Worm (Caenorhabditis elegans) whole organism, young adult: ENCODE data around the gene nlp-50.

Experiments used
- B0019.2 ChIP-seq: fragments of 200-800 bp; sonication (Bioruptor generic); conservative IDR thresholded peaks from 2 replicates; pipeline ENCODE4 v1.3.6; 2022; ENCODE audit warnings: missing genetic modification reagents, missing genetic modification characterization, missing compliant biosample characterization
- D2030.7 ChIP-seq: fragments of 200-800 bp; sonication (Bioruptor generic); IDR thresholded peaks from 2 replicates; pipeline ENCODE4 v1.3.6; 2022; ENCODE audit warnings: missing genetic modification reagents, missing genetic modification characterization, missing compliant biosample characterization
- F22D6.2 ChIP-seq: sonication (generic microtip); optimal IDR thresholded peaks from 2 replicates; lab custom pipeline; 2016; ENCODE audit warnings: mild to moderate bottlenecking, missing genetic modification characterization, missing compliant biosample characterization
- F37B4.10 ChIP-seq: fragments of 200-800 bp; sonication (Bioruptor generic); IDR thresholded peaks from 2 replicates; pipeline ENCODE4 v1.3.6; 2022; ENCODE audit warnings: missing genetic modification characterization, missing compliant biosample characterization
- F39B2.1 ChIP-seq: fragments of 200-800 bp; sonication (Bioruptor generic); IDR thresholded peaks from 2 replicates; pipeline ENCODE4 v1.3.6; 2022; ENCODE audit warnings: missing genetic modification reagents, missing genetic modification characterization, missing compliant biosample characterization
- F49E8.2 ChIP-seq: sonication (generic microtip); optimal IDR thresholded peaks from 3 replicates; lab custom pipeline; 2017; ENCODE audit warnings: missing genetic modification characterization, mild to moderate bottlenecking, missing compliant biosample characterization, antibody characterized with exemption, moderate library complexity; ENCODE audit not compliant: insufficient read depth
- F57A8.1 ChIP-seq: fragments of 200-800 bp; sonication (Bioruptor generic); optimal IDR thresholded peaks from 2 replicates; lab custom pipeline; 2018; ENCODE audit warnings: mild to moderate bottlenecking, missing genetic modification characterization, moderate library complexity, missing compliant biosample characterization
- K12H6.12 ChIP-seq: fragments of 200-800 bp; sonication (Bioruptor generic); optimal IDR thresholded peaks from 2 replicates; lab custom pipeline; 2018; ENCODE audit warnings: mild to moderate bottlenecking, missing genetic modification characterization, missing compliant biosample characterization
- T07F8.4 ChIP-seq: sonication (generic microtip); optimal IDR thresholded peaks from 2 replicates; lab custom pipeline; 2016; ENCODE audit warnings: mild to moderate bottlenecking, missing genetic modification characterization, moderate library complexity, missing compliant biosample characterization
- Y53F4B.3 ChIP-seq: fragments of 200-800 bp; sonication (Bioruptor generic); IDR thresholded peaks from 2 replicates; pipeline ENCODE4 v1.3.6; 2022; ENCODE audit warnings: missing genetic modification reagents, missing genetic modification characterization, missing compliant biosample characterization
- Y56A3A.18 ChIP-seq: fragments of 200-800 bp; sonication (Bioruptor generic); IDR thresholded peaks from 2 replicates; pipeline ENCODE4 v1.3.6; 2022; ENCODE audit warnings: missing genetic modification reagents, missing genetic modification characterization, missing compliant biosample characterization
- Y67H2A.10 ChIP-seq: fragments of 200-800 bp; sonication (Bioruptor generic); conservative IDR thresholded peaks from 2 replicates; pipeline ENCODE4 v1.3.6; 2022; ENCODE audit warnings: missing genetic modification reagents, missing genetic modification characterization, missing compliant biosample characterization
- Y95B8A.8 ChIP-seq: fragments of 200-800 bp; sonication (Bioruptor generic); IDR thresholded peaks from 2 replicates; pipeline ENCODE4 v1.3.6; 2022; ENCODE audit warnings: missing genetic modification reagents, missing genetic modification characterization, missing compliant biosample characterization
- ZK185.1 ChIP-seq: sonication (generic microtip); optimal IDR thresholded peaks from 2 replicates; lab custom pipeline; 2016; ENCODE audit warnings: mild to moderate bottlenecking, missing genetic modification characterization, missing compliant biosample characterization; ENCODE audit not compliant: poor library complexity, severe bottlenecking
- akir-1 ChIP-seq: fragments of 200-800 bp; sonication (Bioruptor generic); optimal IDR thresholded peaks from 2 replicates; lab custom pipeline; 2018; ENCODE audit warnings: mild to moderate bottlenecking, missing genetic modification characterization, moderate library complexity, missing compliant biosample characterization
- attf-3 ChIP-seq: fragments of 200-800 bp; sonication (Bioruptor generic); conservative IDR thresholded peaks from 2 replicates; pipeline ENCODE4 v1.3.6; 2022; ENCODE audit warnings: missing genetic modification reagents, missing genetic modification characterization, missing compliant biosample characterization
- cebp-2 ChIP-seq: fragments of 200-800 bp; sonication (Bioruptor generic); IDR thresholded peaks from 2 replicates; pipeline ENCODE4 v1.3.6; 2022; ENCODE audit warnings: missing genetic modification characterization, missing compliant biosample characterization
- ceh-100 ChIP-seq: fragments of 200-800 bp; sonication (Bioruptor generic); IDR thresholded peaks from 2 replicates; pipeline ENCODE4 v1.3.6; 2022; ENCODE audit warnings: missing genetic modification reagents, missing genetic modification characterization, missing compliant biosample characterization
- chd-7 ChIP-seq: sonication (generic microtip); optimal IDR thresholded peaks from 2 replicates; lab custom pipeline; 2016; ENCODE audit warnings: mild to moderate bottlenecking, missing genetic modification characterization, moderate library complexity, missing compliant biosample characterization
- die-1 ChIP-seq: sonication (generic microtip); optimal IDR thresholded peaks from 2 replicates; lab custom pipeline; 2016; ENCODE audit warnings: missing genotype, mild to moderate bottlenecking, missing genetic modification characterization, missing compliant biosample characterization
- dpff-1 ChIP-seq: sonication (generic microtip); optimal IDR thresholded peaks from 2 replicates; lab custom pipeline; 2017; ENCODE audit warnings: mild to moderate bottlenecking, missing genetic modification characterization, missing compliant biosample characterization
- ekl-4 ChIP-seq: fragments of 200-800 bp; sonication (Bioruptor generic); IDR thresholded peaks from 2 replicates; pipeline ENCODE4 v1.3.6; 2022; ENCODE audit warnings: missing genetic modification reagents, missing genetic modification characterization, missing compliant biosample characterization
- ets-4 ChIP-seq: fragments of 200-800 bp; sonication (Bioruptor generic); optimal IDR thresholded peaks from 2 replicates; lab custom pipeline; 2018; ENCODE audit warnings: mild to moderate bottlenecking, missing genetic modification characterization, missing compliant biosample characterization
- fkh-3 ChIP-seq: sonication (generic microtip); optimal IDR thresholded peaks from 2 replicates; lab custom pipeline; 2016; ENCODE audit warnings: mild to moderate bottlenecking, missing genetic modification characterization, missing compliant biosample characterization
- gei-17 ChIP-seq: fragments of 200-800 bp; sonication (Bioruptor generic); optimal IDR thresholded peaks from 2 replicates; lab custom pipeline; 2018; ENCODE audit warnings: mild to moderate bottlenecking, missing genetic modification characterization, missing compliant biosample characterization
- hmg-1.2 ChIP-seq: fragments of 200-800 bp; sonication (Bioruptor generic); IDR thresholded peaks from 2 replicates; pipeline ENCODE4 v1.3.6; 2022; ENCODE audit warnings: missing genetic modification reagents, missing genetic modification characterization, missing compliant biosample characterization
- lag-1 ChIP-seq: fragments of 200-800 bp; sonication (Bioruptor generic); IDR thresholded peaks from 2 replicates; pipeline ENCODE4 v1.3.6; 2022; ENCODE audit warnings: missing genetic modification reagents, missing genetic modification characterization, missing compliant biosample characterization
- lin-26 ChIP-seq: fragments of 200-800 bp; sonication (Bioruptor generic); IDR thresholded peaks from 2 replicates; pipeline ENCODE4 v1.3.6; 2022; ENCODE audit warnings: missing genetic modification reagents, missing genetic modification characterization, missing compliant biosample characterization
- lin-40 ChIP-seq: sonication (generic microtip); optimal IDR thresholded peaks from 2 replicates; lab custom pipeline; 2016; ENCODE audit warnings: missing genetic modification characterization, mild to moderate bottlenecking, missing compliant biosample characterization, missing genotype, missing genetic modification reagents
- lin-54 ChIP-seq: fragments of 200-800 bp; sonication (Bioruptor generic); optimal IDR thresholded peaks from 2 replicates; lab custom pipeline; 2018; ENCODE audit warnings: mild to moderate bottlenecking, missing genetic modification characterization, missing compliant biosample characterization
- lsy-27 ChIP-seq: sonication (generic microtip); optimal IDR thresholded peaks from 2 replicates; lab custom pipeline; 2017; ENCODE audit warnings: missing genetic modification characterization, mild to moderate bottlenecking, missing compliant biosample characterization, antibody characterized with exemption, missing genotype, borderline replicate concordance; ENCODE audit not compliant: insufficient read depth
- madf-3 ChIP-seq: fragments of 200-800 bp; sonication (Bioruptor generic); IDR thresholded peaks from 2 replicates; pipeline ENCODE4 v1.3.6; 2022; ENCODE audit warnings: missing genetic modification reagents, missing genetic modification characterization, missing compliant biosample characterization
- mxl-1 ChIP-seq: sonication (generic microtip); optimal IDR thresholded peaks from 2 replicates; lab custom pipeline; 2016; ENCODE audit warnings: missing genetic modification characterization, missing compliant biosample characterization
- nfya-1 ChIP-seq: sonication (generic microtip); optimal IDR thresholded peaks from 2 replicates; lab custom pipeline; 2017; ENCODE audit warnings: antibody characterized with exemption, missing compliant biosample characterization, missing genetic modification characterization, borderline replicate concordance; ENCODE audit not compliant: insufficient read depth
- nhr-179 ChIP-seq: sonication (generic microtip); optimal IDR thresholded peaks from 2 replicates; lab custom pipeline; 2016; ENCODE audit warnings: mild to moderate bottlenecking, missing genetic modification characterization, missing compliant biosample characterization
- nhr-90 ChIP-seq: sonication (generic microtip); optimal IDR thresholded peaks from 2 replicates; lab custom pipeline; 2016; ENCODE audit warnings: missing genotype, mild to moderate bottlenecking, missing genetic modification characterization, missing compliant biosample characterization
- pbrm-1 ChIP-seq: fragments of 200-800 bp; sonication (Bioruptor generic); IDR thresholded peaks from 2 replicates; pipeline ENCODE4 v1.3.6; 2022; ENCODE audit warnings: missing genetic modification reagents, missing genetic modification characterization, missing compliant biosample characterization
- rcor-1 ChIP-seq: fragments of 200-800 bp; sonication (Bioruptor generic); IDR thresholded peaks from 2 replicates; pipeline ENCODE4 v1.3.6; 2022; ENCODE audit warnings: missing genetic modification reagents, missing genetic modification characterization, missing compliant biosample characterization
- rec-8 ChIP-seq, 2 experiments: sonication (generic microtip); optimal IDR thresholded peaks; 2 replicates each; lab custom pipeline; 2016; ENCODE audit warnings: mild to moderate bottlenecking in 2 of 2, missing genetic modification characterization in 2 of 2, missing genetic modification reagents in 2 of 2, missing genotype in 2 of 2, missing biosample characterization in 1 of 2, missing compliant biosample characterization in 1 of 2, moderate library complexity in 1 of 2
- repo-1 ChIP-seq: sonication (generic microtip); optimal IDR thresholded peaks from 2 replicates; lab custom pipeline; 2017; ENCODE audit warnings: mild to moderate bottlenecking, missing genetic modification characterization, missing compliant biosample characterization
- snpc-1.3 ChIP-seq: sonication (generic microtip); optimal IDR thresholded peaks from 2 replicates; lab custom pipeline; 2017; ENCODE audit warnings: missing genetic modification characterization, mild to moderate bottlenecking, missing compliant biosample characterization, antibody characterized with exemption, moderate library complexity, missing genotype, missing genetic modification reagents; ENCODE audit not compliant: insufficient read depth
- snpc-3.4 ChIP-seq: sonication (generic microtip); optimal IDR thresholded peaks from 2 replicates; lab custom pipeline; 2017; ENCODE audit warnings: missing genetic modification characterization, mild to moderate bottlenecking, missing compliant biosample characterization, antibody characterized with exemption, moderate library complexity, missing genotype, missing genetic modification reagents
- ztf-18 ChIP-seq: sonication (generic microtip); optimal IDR thresholded peaks from 2 replicates; lab custom pipeline; 2016; ENCODE audit warnings: missing genotype, mild to moderate bottlenecking, missing genetic modification characterization, missing compliant biosample characterization
- ztf-3 ChIP-seq: fragments of 200-800 bp; sonication (Bioruptor generic); optimal IDR thresholded peaks from 2 replicates; lab custom pipeline; 2018; ENCODE audit warnings: mild to moderate bottlenecking, missing genetic modification characterization, missing compliant biosample characterization

Gene nlp-50

ce11 chrII:6729331-6729730, 35.5 kb upstream of the nlp-50 start, which contains the start of gene T14B4.8:
Gene T14B4.8 (minus strand): TSS chrII:6729390.
- TF ChIP-seq hmg-1.2 (GFP tag; lab: Robert Waterston, UW) (peak; percentile 63; the same call in 1 of the 2 replicates), Y95B8A.8 (GFP tag; lab: Robert Waterston, UW) (no peak), ztf-18 (no peak)

DNA sequence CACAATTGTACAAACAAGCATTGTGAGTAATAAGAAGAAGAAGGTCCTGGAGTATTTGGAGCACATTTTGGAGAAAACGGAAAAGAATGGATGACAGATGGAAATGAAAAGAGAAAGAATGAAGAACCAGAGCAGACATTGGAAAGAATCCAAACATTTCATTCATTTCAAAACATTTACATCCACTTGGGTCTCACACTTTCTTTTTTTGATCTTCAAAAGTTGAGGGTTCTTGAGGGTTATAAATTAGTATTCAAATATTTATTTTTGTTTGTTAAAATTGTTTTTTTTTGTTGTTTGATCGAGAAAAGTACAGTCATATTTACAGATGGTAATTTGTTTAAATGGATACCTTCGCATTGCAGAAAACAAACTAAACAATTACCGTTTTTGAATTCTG, 31.1 kb upstream of the nlp-50 start, which contains the start of gene T14B4.9:
TSS of gene T14B4.9 (minus strand) at position 101 of the 400 bp plus-strand sequence.
- no peak for TF ChIP-seq snpc-3.4 (tag; lab: Kevin White, UChicago)
- TF ChIP-seq, all 124 proteins: peak for 0

DNA sequence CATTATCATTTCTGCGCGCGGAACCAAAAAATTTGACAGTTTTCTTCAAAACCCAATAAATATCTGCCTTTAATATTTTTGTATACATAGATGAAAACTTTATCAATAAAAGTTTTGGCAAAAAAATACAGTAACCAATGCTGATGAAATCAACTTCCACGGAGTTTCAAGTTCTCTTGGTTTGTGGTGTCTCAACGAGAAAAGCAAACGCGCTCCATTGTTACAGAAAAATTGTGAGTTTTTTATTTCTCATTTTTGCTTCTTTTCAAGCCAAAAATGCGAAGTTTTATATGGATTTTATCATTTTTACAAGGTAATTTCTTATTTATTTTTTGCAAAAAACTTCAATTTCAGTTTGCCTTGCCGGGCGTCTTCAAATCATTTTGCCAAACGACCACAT, 30.2 kb upstream of the nlp-50 start, which contains the start of gene T14B4.3:
TSS of gene T14B4.3 (plus strand) at position 264 of the 400 bp plus-strand sequence.
- TF ChIP-seq F49E8.2 (tag; lab: Kevin White, UChicago) (no peak), mxl-1 (tag; lab: Kevin White, UChicago) (no peak), lag-1 (GFP tag; lab: Robert Waterston, UW) (no peak), ceh-100 (peak; percentile 97), gei-17 (GFP tag; lab: Kevin White, UChicago) (no peak), snpc-3.4 (tag; lab: Kevin White, UChicago) (peak; percentile 20), akir-1 (GFP tag; lab: Kevin White, UChicago) (no peak), fkh-3 (no peak), nhr-179 (tag; lab: Kevin White, UChicago) (no peak), pbrm-1 (GFP tag; lab: Robert Waterston, UW) (no peak), D2030.7 (GFP tag; lab: Robert Waterston, UW) (peak; percentile 50), ekl-4 (GFP tag; lab: Robert Waterston, UW) (no peak), lin-54 (GFP tag; lab: Kevin White, UChicago) (no peak), T07F8.4 (tag; lab: Kevin White, UChicago) (no peak), nfya-1 (tag; lab: Kevin White, UChicago) (no peak), lin-26 (no peak), ztf-3 (GFP tag; lab: Kevin White, UChicago) (no peak), attf-3 (peak; percentile 56; the same call in 1 of the 2 replicates), nhr-90 (tag; lab: Kevin White, UChicago) (no peak), F22D6.2 (tag; lab: Kevin White, UChicago) (no peak), snpc-1.3 (tag; lab: Kevin White, UChicago) (no peak), ets-4 (no peak), Y67H2A.10 (GFP tag; lab: Robert Waterston, UW) (no peak), F57A8.1 (no peak), madf-3 (no peak), repo-1 (tag; lab: Kevin White, UChicago) (no peak), Y56A3A.18 (GFP tag; lab: Robert Waterston, UW) (no peak), rec-8 (tag; optimal IDR thresholded peaks at IDR 0.05; lab: Kevin White, UChicago) (no peak), cebp-2 (GFP tag; lab: Robert Waterston, UW) (no peak), Y53F4B.3 (no peak), B0019.2 (GFP tag; lab: Robert Waterston, UW) (no peak), die-1 (tag; lab: Kevin White, UChicago) (no peak), ZK185.1 (tag; lab: Kevin White, UChicago) (peak; percentile 24), lsy-27 (no peak), F39B2.1 (no peak), chd-7 (tag; lab: Kevin White, UChicago) (no peak), K12H6.12 (tag; lab: Kevin White, UChicago) (peak; percentile 22), lin-40 (tag; lab: Kevin White, UChicago) (no peak), dpff-1 (no peak), F37B4.10 (GFP tag; lab: Robert Waterston, UW) (no peak), rcor-1 (GFP tag; lab: Robert Waterston, UW) (peak; percentile 27; the same call in 1 of the 2 replicates)
